Comparison of ENCODE assay signal across 1 fruit fly cellular context in genomic region chr4:67063-67684, dm6.
TF ChIP-seq lines count a peak whose summit lies in the region.

Gene RpS3A, minus strand, starts transcription at chr4:67207.

TF ChIP-seq in whole organism, embryonic, 481 proteins besides CTCF, POLR2A, EP300 and RAD21 (continued from another document and continues in another):
- peak; percentile 76 for TF ChIP-seq Asciz (GFP tag; optimal IDR thresholded peaks at IDR 0.05; lab: Kevin White, UChicago)
- TF ChIP-seq Dek (tag; optimal IDR thresholded peaks at IDR 0.05; lab: Kevin White, UChicago) = peak; percentile 69
- peak; percentile 76 for TF ChIP-seq unpg (GFP tag; optimal IDR thresholded peaks at IDR 0.05; lab: Kevin White, UChicago)
- no peak; the same call in 1 of the 2 replicates for TF ChIP-seq Ada2b (GFP tag; IDR thresholded peaks at IDR 0.05; lab: Robert Waterston, UW)
- TF ChIP-seq cas (GFP tag; IDR thresholded peaks at IDR 0.05; lab: Robert Waterston, UW) = no peak
- TF ChIP-seq CG32767 (GFP tag; IDR thresholded peaks at IDR 0.05; lab: Robert Waterston, UW) = 0 out of 2 replicates have a peak, but pooled peaks have one; percentile 21
- TF ChIP-seq tgo (GFP tag; IDR thresholded peaks at IDR 0.05; lab: Robert Waterston, UW) = no peak
- peak; percentile 64; the same call in 1 of the 2 replicates for TF ChIP-seq CG14014 (GFP tag; IDR thresholded peaks at IDR 0.05; lab: Robert Waterston, UW)
- peak; percentile 69 for TF ChIP-seq CG7839 (tag; optimal IDR thresholded peaks at IDR 0.05; lab: Kevin White, UChicago)
- TF ChIP-seq Optix (GFP tag; IDR thresholded peaks at IDR 0.05; lab: Robert Waterston, UW) = no peak
- peak; percentile 52; the same call in 1 of the 2 replicates for TF ChIP-seq MBD-R2 (GFP tag; IDR thresholded peaks at IDR 0.05; lab: Robert Waterston, UW)
- peak; percentile 40 for TF ChIP-seq Six4 (GFP tag; optimal IDR thresholded peaks at IDR 0.05; lab: Kevin White, UChicago)
- TF ChIP-seq caup (GFP tag; optimal IDR thresholded peaks at IDR 0.05; lab: Kevin White, UChicago; ENCODE audit: severe bottlenecking) = peak; percentile 92
- TF ChIP-seq CG14667 (GFP tag; IDR thresholded peaks at IDR 0.05; lab: Robert Waterston, UW) = no peak
- TF ChIP-seq NFAT (GFP tag; IDR thresholded peaks at IDR 0.05; lab: Robert Waterston, UW) = no peak
- peak; percentile 76 for TF ChIP-seq mam (GFP tag; optimal IDR thresholded peaks at IDR 0.05; lab: Kevin White, UChicago)
- peak; percentile 49 for TF ChIP-seq CG2202 (tag; optimal IDR thresholded peaks at IDR 0.05; lab: Kevin White, UChicago)
- TF ChIP-seq dimm (GFP tag; IDR thresholded peaks at IDR 0.05; lab: Robert Waterston, UW) = no peak
- TF ChIP-seq so (GFP tag; IDR thresholded peaks at IDR 0.05; lab: Robert Waterston, UW) = no peak; the same call in 2 of the 3 replicates
- TF ChIP-seq CG13894 (tag; optimal IDR thresholded peaks at IDR 0.05; lab: Kevin White, UChicago) = peak; percentile 80
- peak; percentile 21 for TF ChIP-seq da (GFP tag; optimal IDR thresholded peaks at IDR 0.05; lab: Kevin White, UChicago)
- peak; percentile 45 for TF ChIP-seq Bteb2 (GFP tag; optimal IDR thresholded peaks at IDR 0.05; lab: Kevin White, UChicago)
- TF ChIP-seq YL-1 (GFP tag; optimal IDR thresholded peaks at IDR 0.05; lab: Kevin White, UChicago) = peak; percentile 97
- peak; percentile 13 for TF ChIP-seq exex (tag; optimal IDR thresholded peaks at IDR 0.05; lab: Kevin White, UChicago)
- peak; percentile 72 for TF ChIP-seq shn (GFP tag; optimal IDR thresholded peaks at IDR 0.05; lab: Kevin White, UChicago)
- TF ChIP-seq Taf1 (GFP tag; IDR thresholded peaks at IDR 0.05; lab: Robert Waterston, UW) = no peak
- TF ChIP-seq HLH4C (GFP tag; IDR thresholded peaks at IDR 0.05; lab: Robert Waterston, UW; ENCODE audit: partially characterized antibody) = no peak
- peak; percentile 83 for TF ChIP-seq CG1233 (GFP tag; optimal IDR thresholded peaks at IDR 0.05; lab: Kevin White, UChicago)
- peak; percentile 69 for TF ChIP-seq CoRest (tag; optimal IDR thresholded peaks at IDR 0.05; lab: Kevin White, UChicago)
- peak; percentile 55 for TF ChIP-seq en (GFP tag; optimal IDR thresholded peaks at IDR 0.05; lab: Kevin White, UChicago)
- peak; percentile 91 for TF ChIP-seq ash1 (GFP tag; optimal IDR thresholded peaks at IDR 0.05; lab: Kevin White, UChicago)
- peak; percentile 65 for TF ChIP-seq stwl (tag; optimal IDR thresholded peaks at IDR 0.05; lab: Kevin White, UChicago)
- peak; percentile 48 for TF ChIP-seq jing (GFP tag; optimal IDR thresholded peaks at IDR 0.05; lab: Kevin White, UChicago)
- TF ChIP-seq slp2 (GFP tag; optimal IDR thresholded peaks at IDR 0.05; lab: Kevin White, UChicago) = peak; percentile 79
- peak; percentile 83 for TF ChIP-seq CG17361 (GFP tag; IDR thresholded peaks at IDR 0.05; lab: Robert Waterston, UW)
- TF ChIP-seq bcd (GFP tag; optimal IDR thresholded peaks at IDR 0.05; lab: Kevin White, UChicago) = peak; percentile 87
- peak; percentile 84 for TF ChIP-seq CG12299 (tag; optimal IDR thresholded peaks at IDR 0.05; lab: Kevin White, UChicago)
- TF ChIP-seq NC2β (GFP tag; optimal IDR thresholded peaks at IDR 0.05; lab: Kevin White, UChicago) = peak; percentile 97
- TF ChIP-seq CG10565 (GFP tag; optimal IDR thresholded peaks at IDR 0.05; lab: Kevin White, UChicago) = peak; percentile 2
- peak; percentile 59; the same call in 1 of the 2 replicates for TF ChIP-seq peb (GFP tag; IDR thresholded peaks at IDR 0.05; lab: Robert Waterston, UW)
- TF ChIP-seq ttk (GFP tag; IDR thresholded peaks at IDR 0.05; lab: Robert Waterston, UW) = no peak
- TF ChIP-seq odd (GFP tag; optimal IDR thresholded peaks at IDR 0.05; lab: Kevin White, UChicago) = peak; percentile 65
- TF ChIP-seq CG15696 (tag; optimal IDR thresholded peaks at IDR 0.05; lab: Kevin White, UChicago) = no peak
- TF ChIP-seq ewg (GFP tag; optimal IDR thresholded peaks at IDR 0.05; lab: Kevin White, UChicago) = no peak
- TF ChIP-seq sug (tag; optimal IDR thresholded peaks at IDR 0.05; lab: Kevin White, UChicago) = peak; percentile 76
- peak; percentile 48 for TF ChIP-seq trem (tag; optimal IDR thresholded peaks at IDR 0.05; lab: Kevin White, UChicago)
- peak; percentile 76 for TF ChIP-seq CG9609 (GFP tag; optimal IDR thresholded peaks at IDR 0.05; lab: Kevin White, UChicago)
- TF ChIP-seq CG10267 (tag; optimal IDR thresholded peaks at IDR 0.05; lab: Kevin White, UChicago) = peak; percentile 95
- TF ChIP-seq Eip74EF (GFP tag; optimal IDR thresholded peaks at IDR 0.05; lab: Kevin White, UChicago) = peak; percentile 60 to 71
- no peak for TF ChIP-seq CG42726 (GFP tag; IDR thresholded peaks at IDR 0.05; lab: Robert Waterston, UW; ENCODE audit: partially characterized antibody)
- TF ChIP-seq chn (GFP tag; optimal IDR thresholded peaks at IDR 0.05; lab: Kevin White, UChicago) = no peak
- TF ChIP-seq ro (GFP tag; IDR thresholded peaks at IDR 0.05; lab: Robert Waterston, UW) = no peak
- no peak for TF ChIP-seq Bdp1 (GFP tag; optimal IDR thresholded peaks at IDR 0.05; lab: Kevin White, UChicago)
- no peak for TF ChIP-seq inv (GFP tag; IDR thresholded peaks at IDR 0.05; lab: Robert Waterston, UW; ENCODE audit: partially characterized antibody)
- peak; percentile 57 for TF ChIP-seq Nf-YC (tag; optimal IDR thresholded peaks at IDR 0.05; lab: Kevin White, UChicago)
- peak; percentile 63 for TF ChIP-seq CG16863 (GFP tag; optimal IDR thresholded peaks at IDR 0.05; lab: Kevin White, UChicago)
- TF ChIP-seq disco-r (GFP tag; optimal IDR thresholded peaks at IDR 0.05; lab: Kevin White, UChicago) = peak; percentile 55
- TF ChIP-seq Doc2 (GFP tag; IDR thresholded peaks at IDR 0.05; lab: Robert Waterston, UW) = no peak
- peak; percentile 72 for TF ChIP-seq CG2678 (tag; optimal IDR thresholded peaks at IDR 0.05; lab: Kevin White, UChicago)
- TF ChIP-seq dmrt99B (tag; optimal IDR thresholded peaks at IDR 0.05; lab: Kevin White, UChicago) = peak; percentile 59
- no peak for TF ChIP-seq Lim3 (GFP tag; IDR thresholded peaks at IDR 0.05; lab: Robert Waterston, UW)
- TF ChIP-seq Fer2 (tag; optimal IDR thresholded peaks at IDR 0.05; lab: Kevin White, UChicago) = peak; percentile 35
- TF ChIP-seq CG3726 (GFP tag; IDR thresholded peaks at IDR 0.05; lab: Robert Waterston, UW) = no peak
- TF ChIP-seq Hey (tag; optimal IDR thresholded peaks at IDR 0.05; lab: Kevin White, UChicago) = no peak
- no peak for TF ChIP-seq esg (GFP tag; conservative IDR thresholded peaks at IDR 0.05; lab: Robert Waterston, UW)
- no peak for TF ChIP-seq CG1832 (GFP tag; optimal IDR thresholded peaks at IDR 0.05; lab: Kevin White, UChicago)
- TF ChIP-seq CG6175 (GFP tag; IDR thresholded peaks at IDR 0.05; lab: Robert Waterston, UW) = no peak
- peak; percentile 82 for TF ChIP-seq CG4707 (GFP tag; optimal IDR thresholded peaks at IDR 0.05; lab: Kevin White, UChicago)
- no peak; the same call in 2 of the 3 replicates for TF ChIP-seq CG14050 (GFP tag; IDR thresholded peaks at IDR 0.05; lab: Robert Waterston, UW)
- peak; percentile 76 for TF ChIP-seq Lhr (GFP tag; optimal IDR thresholded peaks at IDR 0.05; lab: Kevin White, UChicago)
- TF ChIP-seq CG18764 (GFP tag; optimal IDR thresholded peaks at IDR 0.05; lab: Kevin White, UChicago) = peak; percentile 81
- no peak for TF ChIP-seq seq (GFP tag; IDR thresholded peaks at IDR 0.05; lab: Robert Waterston, UW)
- TF ChIP-seq sna (GFP tag; IDR thresholded peaks at IDR 0.05; lab: Robert Waterston, UW; ENCODE audit: partially characterized antibody) = no peak
- no peak; the same call in 1 of the 2 replicates for TF ChIP-seq CG32532 (GFP tag; IDR thresholded peaks at IDR 0.05; lab: Robert Waterston, UW)
- no peak for TF ChIP-seq CG14965 (GFP tag; optimal IDR thresholded peaks at IDR 0.05; lab: Kevin White, UChicago; ENCODE audit: borderline replicate concordance)
- TF ChIP-seq hbn (GFP tag; IDR thresholded peaks at IDR 0.05; lab: Robert Waterston, UW; ENCODE audit: partially characterized antibody) = no peak
- peak; percentile 64 for TF ChIP-seq CG3163 (GFP tag; optimal IDR thresholded peaks at IDR 0.05; lab: Kevin White, UChicago)
- peak in 1 of 2 experiments; percentile 84 for TF ChIP-seq Dfd (GFP tag; optimal IDR thresholded peaks at IDR 0.05; lab: Kevin White, UChicago)
- peak; percentile 91 for TF ChIP-seq chm (GFP tag; IDR thresholded peaks at IDR 0.05; lab: Robert Waterston, UW)
- TF ChIP-seq zen (tag; optimal IDR thresholded peaks at IDR 0.05; lab: Kevin White, UChicago) = peak; percentile 74
- peak; percentile 66 for TF ChIP-seq CG8944 (GFP tag; optimal IDR thresholded peaks at IDR 0.05; lab: Kevin White, UChicago)
- no peak for TF ChIP-seq wor (GFP tag; IDR thresholded peaks at IDR 0.05; lab: Robert Waterston, UW)
- TF ChIP-seq CG4854 (GFP tag; optimal IDR thresholded peaks at IDR 0.05; lab: Kevin White, UChicago) = peak; percentile 49
- peak; percentile 38; the same call in 1 of the 2 replicates for TF ChIP-seq Bgb (GFP tag; IDR thresholded peaks at IDR 0.05; lab: Robert Waterston, UW; ENCODE audit: partially characterized antibody)
- TF ChIP-seq luna (GFP tag; optimal IDR thresholded peaks at IDR 0.05; lab: Kevin White, UChicago) = peak; percentile 8
- peak; percentile 2 for TF ChIP-seq CG7928 (GFP tag; optimal IDR thresholded peaks at IDR 0.05; lab: Kevin White, UChicago)
- peak; percentile 55 for TF ChIP-seq Hr3 (GFP tag; optimal IDR thresholded peaks at IDR 0.05; lab: Kevin White, UChicago)
- peak; percentile 42 for TF ChIP-seq CG3065 (GFP tag; optimal IDR thresholded peaks at IDR 0.05; lab: Kevin White, UChicago)
- TF ChIP-seq CG30403 (GFP tag; optimal IDR thresholded peaks at IDR 0.05; lab: Kevin White, UChicago) = peak; percentile 55
- no peak for TF ChIP-seq CG14860 (GFP tag; IDR thresholded peaks at IDR 0.05; lab: Robert Waterston, UW; ENCODE audit: partially characterized antibody)
- no peak; the same call in 1 of the 2 replicates for TF ChIP-seq CG10366 (GFP tag; IDR thresholded peaks at IDR 0.05; lab: Robert Waterston, UW)
- TF ChIP-seq danr (GFP tag; IDR thresholded peaks at IDR 0.05; lab: Robert Waterston, UW) = no peak
- TF ChIP-seq ac (GFP tag; optimal IDR thresholded peaks at IDR 0.05; lab: Kevin White, UChicago) = peak; percentile 46
- TF ChIP-seq CG12155 (GFP tag; optimal IDR thresholded peaks at IDR 0.05; lab: Kevin White, UChicago) = peak; percentile 42
- peak; percentile 45 for TF ChIP-seq CG1529 (GFP tag; optimal IDR thresholded peaks at IDR 0.05; lab: Kevin White, UChicago)
- TF ChIP-seq CG13123 (GFP tag; optimal IDR thresholded peaks at IDR 0.05; lab: Kevin White, UChicago) = peak; percentile 18
- peak; percentile 90 for TF ChIP-seq CG6813 (GFP tag; optimal IDR thresholded peaks at IDR 0.05; lab: Kevin White, UChicago)
- TF ChIP-seq CG17829 (tag; optimal IDR thresholded peaks at IDR 0.05; lab: Kevin White, UChicago) = peak; percentile 73
- peak; percentile 63 for TF ChIP-seq CG2120 (GFP tag; optimal IDR thresholded peaks at IDR 0.05; lab: Kevin White, UChicago)
- peak; percentile 90 for TF ChIP-seq CG3995 (GFP tag; optimal IDR thresholded peaks at IDR 0.05; lab: Kevin White, UChicago)
- TF ChIP-seq B-H1 (GFP tag; IDR thresholded peaks at IDR 0.05; lab: Robert Waterston, UW) = no peak; the same call in 2 of the 3 replicates
- TF ChIP-seq org-1 (GFP tag; optimal IDR thresholded peaks at IDR 0.05; lab: Kevin White, UChicago) = no peak
- peak; percentile 37 for TF ChIP-seq CG1792 (GFP tag; optimal IDR thresholded peaks at IDR 0.05; lab: Kevin White, UChicago)
- peak; percentile 58 to 59 for TF ChIP-seq chif (GFP tag; optimal IDR thresholded peaks at IDR 0.05; lab: Kevin White, UChicago)
- TF ChIP-seq CG11398 (GFP tag; optimal IDR thresholded peaks at IDR 0.05; lab: Kevin White, UChicago) = peak; percentile 73
- TF ChIP-seq CG17186 (GFP tag; optimal IDR thresholded peaks at IDR 0.05; lab: Kevin White, UChicago) = peak; percentile 74
- TF ChIP-seq usp (GFP tag; optimal IDR thresholded peaks at IDR 0.05; lab: Kevin White, UChicago) = no peak
- peak; percentile 72 for TF ChIP-seq CG14710 (tag; optimal IDR thresholded peaks at IDR 0.05; lab: Kevin White, UChicago)
- peak; percentile 91 for TF ChIP-seq wek (GFP tag; optimal IDR thresholded peaks at IDR 0.05; lab: Kevin White, UChicago)
- peak; percentile 92 for TF ChIP-seq mirr (GFP tag; optimal IDR thresholded peaks at IDR 0.05; lab: Kevin White, UChicago)
- TF ChIP-seq CG10321 (GFP tag; IDR thresholded peaks at IDR 0.05; lab: Robert Waterston, UW) = no peak
- TF ChIP-seq BEAF-32 (GFP tag; optimal IDR thresholded peaks at IDR 0.05; lab: Kevin White, UChicago) = peak; percentile 50
- TF ChIP-seq CG6272 (GFP tag; IDR thresholded peaks at IDR 0.05; lab: Robert Waterston, UW) = no peak
- peak; percentile 60 for TF ChIP-seq CG7786 (GFP tag; optimal IDR thresholded peaks at IDR 0.05; lab: Kevin White, UChicago)
- TF ChIP-seq CG10209 (GFP tag; optimal IDR thresholded peaks at IDR 0.05; lab: Kevin White, UChicago) = peak; percentile 79
- TF ChIP-seq CG10147 (GFP tag; optimal IDR thresholded peaks at IDR 0.05; lab: Kevin White, UChicago) = peak; percentile 67
- TF ChIP-seq CG4360 (GFP tag; IDR thresholded peaks at IDR 0.05; lab: Robert Waterston, UW) = no peak
- no peak for TF ChIP-seq unc-4 (GFP tag; IDR thresholded peaks at IDR 0.05; lab: Robert Waterston, UW; ENCODE audit: partially characterized antibody)
- peak; percentile 99 for TF ChIP-seq CG30020 (tag; optimal IDR thresholded peaks at IDR 0.05; lab: Kevin White, UChicago)
- peak; percentile 63 for TF ChIP-seq Sry-δ (GFP tag; optimal IDR thresholded peaks at IDR 0.05; lab: Kevin White, UChicago)
- TF ChIP-seq sim (GFP tag; IDR thresholded peaks at IDR 0.05; lab: Robert Waterston, UW) = 0 out of 2 replicates have a peak, but pooled peaks have one; percentile 65
- TF ChIP-seq CG9817 (tag; optimal IDR thresholded peaks at IDR 0.05; lab: Kevin White, UChicago) = no peak
- peak; percentile 74 for TF ChIP-seq CG31365 (tag; optimal IDR thresholded peaks at IDR 0.05; lab: Kevin White, UChicago)
- no peak for TF ChIP-seq Dip2 (GFP tag; IDR thresholded peaks at IDR 0.05; lab: Robert Waterston, UW)
- TF ChIP-seq B-H2 (GFP tag; optimal IDR thresholded peaks at IDR 0.05; lab: Kevin White, UChicago) = peak; percentile 92
- TF ChIP-seq z (GFP tag; IDR thresholded peaks at IDR 0.05; lab: Robert Waterston, UW) = no peak
- TF ChIP-seq pan (optimal IDR thresholded peaks at IDR 0.05; lab: Kevin White, UChicago) = no peak
- TF ChIP-seq pan (GFP tag; optimal IDR thresholded peaks at IDR 0.05 in 1 of 2, IDR thresholded peaks at IDR 0.05 in 1 of 2) = no peak
- peak; percentile 81 for TF ChIP-seq CG10431 (GFP tag; optimal IDR thresholded peaks at IDR 0.05; lab: Kevin White, UChicago)
- peak; percentile 90 for TF ChIP-seq sens (GFP tag; lab: Kevin White, UChicago)
- no peak for TF ChIP-seq ato (GFP tag; IDR thresholded peaks at IDR 0.05; lab: Robert Waterston, UW; ENCODE audit: partially characterized antibody)
